Fruit fly (Drosophila melanogaster): ENCODE results near the gene FASN2.

DNA sequence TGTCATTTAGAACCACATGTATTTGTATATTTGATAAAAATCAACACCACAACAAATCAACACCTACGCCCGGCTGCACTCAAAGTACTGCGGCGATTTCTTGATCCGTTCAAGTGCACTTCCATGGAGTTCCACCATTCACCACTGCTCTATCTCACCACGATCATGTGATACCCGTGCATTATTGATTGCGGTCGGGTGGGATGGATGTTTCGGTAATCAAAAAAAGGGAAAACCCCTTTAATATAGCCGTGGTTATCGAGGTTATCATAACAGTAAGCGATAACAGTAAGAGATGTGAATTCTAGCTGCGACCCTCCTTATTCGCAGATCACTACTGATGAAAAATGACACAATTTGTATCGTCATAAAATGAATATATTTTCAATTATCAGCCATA lies 25.5 kb upstream of the FASN2 start, which contains the start of the genes CG17224 and CG17264:
- TF ChIP-seq fd96Ca (GFP tag; IDR thresholded peaks at IDR 0.05): no peak
- no peak for TF ChIP-seq rn (GFP tag; IDR thresholded peaks at IDR 0.05)

All from whole organism, pupa.